Fruit fly (Drosophila melanogaster) whole organism, pupa: Measurements from ENCODE around the gene CG9706.

Source experiments
- CG12605 ChIP-seq: fragments of 200-800 bp; sonication (Bioruptor generic); IDR thresholded peaks from 2 replicates; pipeline ENCODE4 v1.3.6; 2022; ENCODE audit warnings: missing biosample characterization, missing genetic modification characterization
- CG13204 ChIP-seq: fragments of 200-800 bp; sonication (Bioruptor generic); optimal IDR thresholded peaks from 2 replicates; lab custom pipeline; 2018; ENCODE audit warnings: missing biosample characterization, mild to moderate bottlenecking, missing genetic modification characterization, moderate library complexity
- CG32121 ChIP-seq: fragments of 200-800 bp; sonication (Bioruptor generic); IDR thresholded peaks from 2 replicates; pipeline ENCODE4 v1.3.6; 2022; ENCODE audit warnings: missing biosample characterization, missing genetic modification characterization
- CG34367 ChIP-seq: fragments of 200-800 bp; sonication (Bioruptor generic); optimal IDR thresholded peaks from 2 replicates; lab custom pipeline; 2018; ENCODE audit warnings: missing biosample characterization, mild to moderate bottlenecking, missing genetic modification characterization
- CG8159 ChIP-seq: fragments of 200-800 bp; sonication (Bioruptor generic); optimal IDR thresholded peaks from 3 replicates; lab custom pipeline; 2018; ENCODE audit warnings: missing biosample characterization, mild to moderate bottlenecking, missing genetic modification characterization, moderate library complexity
- D1 ChIP-seq: fragments of 200-800 bp; sonication (Bioruptor generic); optimal IDR thresholded peaks from 2 replicates; lab custom pipeline; 2018; ENCODE audit warnings: missing biosample characterization, mild to moderate bottlenecking, missing genetic modification characterization, moderate library complexity
- EcR ChIP-seq: fragments of 200-800 bp; sonication (Bioruptor generic); optimal IDR thresholded peaks from 3 replicates; lab custom pipeline; 2019; ENCODE audit warnings: missing biosample characterization, missing genetic modification characterization, mild to moderate bottlenecking, moderate library complexity, missing genetic modification reagents

- TF ChIP-seq EcR (GFP tag; lab: Kevin White, UChicago) (no peak), CG12605 (GFP tag; lab: Robert Waterston, UW) (no peak), D1 (tag; lab: Kevin White, UChicago) (no peak), CG34367 (tag; lab: Kevin White, UChicago) (no peak), CG32121 (no peak), CG8159 (tag; lab: Kevin White, UChicago) (no peak), CG13204 (GFP tag; lab: Kevin White, UChicago) (no peak)
Measured at dm6 chr3L:16766901-16767300, 15.9 kb upstream of the CG9706 start.
